Fruit fly (Drosophila melanogaster) whole organism, pupa: ENCODE data around the gene CG14210.

Experiments used
- CG15710 ChIP-seq: fragments of 200-800 bp; sonication (Bioruptor generic); optimal IDR thresholded peaks from 2 replicates; lab custom pipeline; 2018; ENCODE audit warnings: missing biosample characterization, mild to moderate bottlenecking, missing genetic modification characterization, moderate library complexity
- CG34367 ChIP-seq: fragments of 200-800 bp; sonication (Bioruptor generic); optimal IDR thresholded peaks from 2 replicates; lab custom pipeline; 2018; ENCODE audit warnings: missing biosample characterization, mild to moderate bottlenecking, missing genetic modification characterization
- CG8301 ChIP-seq: fragments of 200-800 bp; sonication (Bioruptor generic); optimal IDR thresholded peaks from 2 replicates; lab custom pipeline; 2018; ENCODE audit warnings: missing biosample characterization, mild to moderate bottlenecking, missing genetic modification characterization
- Ets98B ChIP-seq: fragments of 200-800 bp; sonication (Bioruptor generic); IDR thresholded peaks from 2 replicates; pipeline ENCODE4 v1.3.6; 2022; ENCODE audit warnings: missing biosample characterization, missing genetic modification characterization

- TF ChIP-seq CG8301 (tag; lab: Kevin White, UChicago) (no peak), CG15710 (tag; lab: Kevin White, UChicago) (no peak), CG34367 (tag; lab: Kevin White, UChicago) (no peak), Ets98B (GFP tag; lab: Robert Waterston, UW) (no peak)
These were observed 36.9 kb upstream of the CG14210 start for dm6 chrX:19578908-19579647.
